Worm (Caenorhabditis elegans) whole organism, late embryonic: ENCODE results near the gene ZK836.3.

Experiments
- ahr-1 ChIP-seq: sonication (generic microtip); optimal IDR thresholded peaks from 2 replicates; lab custom pipeline; 2016; ENCODE audit warnings: missing genetic modification characterization, missing compliant biosample characterization
- ceh-48 ChIP-seq: sonication (generic microtip); optimal IDR thresholded peaks from 2 replicates; lab custom pipeline; 2016; ENCODE audit warnings: missing genetic modification characterization, inconsistent platforms, missing compliant biosample characterization
- fkh-10 ChIP-seq: fragments of 150-350 bp; optimal IDR thresholded peaks from 2 replicates; lab custom pipeline; 2014; ENCODE audit warnings: missing biosample characterization, missing genetic modification reagents, missing genetic modification characterization
- hlh-15 ChIP-seq: sonication (generic microtip); optimal IDR thresholded peaks from 2 replicates; lab custom pipeline; 2016; ENCODE audit warnings: missing genetic modification characterization, missing compliant biosample characterization
- pag-3 ChIP-seq: sonication (generic microtip); optimal IDR thresholded peaks from 2 replicates; lab custom pipeline; 2016; ENCODE audit warnings: missing compliant biosample characterization, missing genetic modification characterization, borderline replicate concordance
- ref-2 ChIP-seq: sonication (generic microtip); optimal IDR thresholded peaks from 2 replicates; lab custom pipeline; 2016; ENCODE audit warnings: missing genetic modification characterization, missing compliant biosample characterization
- sdc-2 ChIP-seq: sonication (generic microtip); optimal IDR thresholded peaks from 2 replicates; lab custom pipeline; 2016; ENCODE audit warnings: missing genotype, missing genetic modification characterization, missing compliant biosample characterization
- tbx-2 ChIP-seq: sonication (generic microtip); optimal IDR thresholded peaks from 2 replicates; lab custom pipeline; 2016; ENCODE audit warnings: missing genetic modification characterization, missing compliant biosample characterization
- unc-55 ChIP-seq: sonication (generic microtip); optimal IDR thresholded peaks from 2 replicates; lab custom pipeline; 2017; ENCODE audit warnings: missing biosample characterization, missing genetic modification reagents, missing genetic modification characterization
- zip-5 ChIP-seq: sonication (generic microtip); optimal IDR thresholded peaks from 2 replicates; lab custom pipeline; 2016; ENCODE audit warnings: missing genetic modification characterization, missing compliant biosample characterization

- TF ChIP-seq ahr-1 (tag; lab: Kevin White, UChicago) (no peak), unc-55 (no peak), sdc-2 (tag; lab: Kevin White, UChicago) (no peak), tbx-2 (tag; lab: Kevin White, UChicago) (no peak), pag-3 (tag; lab: Kevin White, UChicago) (no peak), hlh-15 (tag; lab: Kevin White, UChicago) (no peak), fkh-10 (no peak), ceh-48 (tag; lab: Kevin White, UChicago) (no peak), ref-2 (tag; lab: Kevin White, UChicago) (no peak), zip-5 (tag; lab: Kevin White, UChicago) (no peak)
Measured at ce11 chrV:12198545-12198944, 2.8 kb upstream of the ZK836.3 start, which contains the start of gene lon-3.
